Fruit fly (Drosophila melanogaster) whole organism, embryonic: ENCODE measurements around the gene CG17816.

Experiments used
- Asciz ChIP-seq: fragments of 200-800 bp; sonication (Bioruptor generic); optimal IDR thresholded peaks from 2 replicates; lab custom pipeline; 2017; ENCODE audit warnings: missing biosample characterization, mild to moderate bottlenecking, missing genetic modification characterization, missing genetic modification reagents
- B-H1 ChIP-seq: fragments of 200-800 bp; sonication (Bioruptor generic); IDR thresholded peaks from 3 replicates; pipeline ENCODE4 v1.3.6; 2022; ENCODE audit warnings: missing biosample characterization, missing genetic modification characterization
- CG14441 ChIP-seq: fragments of 200-800 bp; sonication (Bioruptor generic); IDR thresholded peaks from 2 replicates; pipeline ENCODE4 v1.3.6; 2022; ENCODE audit warnings: missing biosample characterization, missing genetic modification characterization
- CG1602 ChIP-seq: fragments of 200-800 bp; sonication (Bioruptor generic); optimal IDR thresholded peaks from 3 replicates; lab custom pipeline; 2016; ENCODE audit warnings: missing biosample characterization, missing genetic modification characterization
- CG1603 ChIP-seq: fragments of 200-800 bp; sonication (Bioruptor generic); optimal IDR thresholded peaks from 2 replicates; lab custom pipeline; 2019; ENCODE audit warnings: missing biosample characterization, mild to moderate bottlenecking, missing genetic modification characterization, moderate library complexity
- CG17359 ChIP-seq: fragments of 200-800 bp; sonication (Bioruptor generic); optimal IDR thresholded peaks from 3 replicates; lab custom pipeline; 2018; ENCODE audit warnings: missing biosample characterization, mild to moderate bottlenecking, missing genetic modification characterization, moderate library complexity
- CG17829 ChIP-seq: fragments of 200-800 bp; optimal IDR thresholded peaks from 2 replicates; lab custom pipeline; 2019; ENCODE audit warnings: missing biosample characterization, mild to moderate bottlenecking, missing genetic modification characterization, moderate library complexity
- CG18476 ChIP-seq: fragments of 200-800 bp; sonication (Bioruptor generic); optimal IDR thresholded peaks from 2 replicates; lab custom pipeline; 2016; ENCODE audit warnings: missing biosample characterization, mild to moderate bottlenecking, missing genetic modification characterization
- CG18764 ChIP-seq: fragments of 200-800 bp; sonication (Bioruptor generic); optimal IDR thresholded peaks from 3 replicates; lab custom pipeline; 2016; ENCODE audit warnings: missing biosample characterization, missing genetic modification characterization
- CG2875 ChIP-seq: fragments of 200-800 bp; sonication (Bioruptor generic); optimal IDR thresholded peaks from 2 replicates; lab custom pipeline; 2017; ENCODE audit warnings: missing biosample characterization, mild to moderate bottlenecking, missing genetic modification characterization, missing genetic modification reagents
- CG3407 ChIP-seq: fragments of 200-800 bp; sonication (Bioruptor generic); optimal IDR thresholded peaks from 2 replicates; lab custom pipeline; 2018; ENCODE audit warnings: missing biosample characterization, mild to moderate bottlenecking, missing genetic modification characterization
- CG3838 ChIP-seq: fragments of 200-800 bp; sonication (Bioruptor generic); optimal IDR thresholded peaks from 3 replicates; lab custom pipeline; 2016; ENCODE audit warnings: missing biosample characterization, missing genetic modification characterization
- CG42726 ChIP-seq: fragments of 200-800 bp; sonication (Bioruptor generic); IDR thresholded peaks from 2 replicates; pipeline ENCODE4 v1.3.6; 2022; ENCODE audit warnings: missing biosample characterization, missing genetic modification characterization; ENCODE audit not compliant: partially characterized antibody
- CG5953 ChIP-seq: fragments of 200-800 bp; sonication (Bioruptor generic); IDR thresholded peaks from 2 replicates; pipeline ENCODE4 v1.3.6; 2022; ENCODE audit warnings: missing biosample characterization, missing genetic modification characterization
- CG6654 ChIP-seq: fragments of 200-800 bp; sonication (Bioruptor generic); optimal IDR thresholded peaks from 2 replicates; lab custom pipeline; 2017; ENCODE audit warnings: missing biosample characterization, mild to moderate bottlenecking, missing genetic modification characterization
- CG6813 ChIP-seq: fragments of 200-800 bp; sonication (Bioruptor generic); optimal IDR thresholded peaks from 2 replicates; lab custom pipeline; 2017; ENCODE audit warnings: missing biosample characterization, missing genetic modification characterization, mild to moderate bottlenecking, moderate library complexity, missing genetic modification reagents
- CG7839 ChIP-seq: fragments of 200-800 bp; sonication (Bioruptor generic); optimal IDR thresholded peaks from 3 replicates; lab custom pipeline; 2018; ENCODE audit warnings: missing biosample characterization, mild to moderate bottlenecking, missing genetic modification characterization, moderate library complexity
- CG8281 ChIP-seq: fragments of 200-800 bp; sonication (Bioruptor generic); optimal IDR thresholded peaks from 2 replicates; lab custom pipeline; 2018; ENCODE audit warnings: missing biosample characterization, mild to moderate bottlenecking, missing genetic modification characterization, moderate library complexity
- CG8944 ChIP-seq: fragments of 200-800 bp; sonication (Bioruptor generic); optimal IDR thresholded peaks from 3 replicates; lab custom pipeline; 2016; ENCODE audit warnings: missing biosample characterization, missing genetic modification characterization
- CkIIα-i1 ChIP-seq: fragments of 200-800 bp; sonication (Bioruptor generic); IDR thresholded peaks from 2 replicates; pipeline ENCODE4 v1.3.6; 2022; ENCODE audit warnings: missing biosample characterization, missing genetic modification characterization
- CrebB ChIP-seq: fragments of 200-800 bp; sonication (Bioruptor generic); optimal IDR thresholded peaks from 3 replicates; lab custom pipeline; 2018; ENCODE audit warnings: missing biosample characterization, mild to moderate bottlenecking, missing genetic modification characterization
- Dek ChIP-seq: fragments of 200-800 bp; sonication (Bioruptor generic); optimal IDR thresholded peaks from 3 replicates; lab custom pipeline; 2019; ENCODE audit warnings: missing biosample characterization, mild to moderate bottlenecking, missing genetic modification characterization, moderate library complexity
- Dll ChIP-seq: fragments of 200-800 bp; sonication (Bioruptor generic); IDR thresholded peaks from 4 replicates; pipeline ENCODE4 v1.3.6; 2022; ENCODE audit warnings: missing biosample characterization, missing genetic modification characterization; ENCODE audit not compliant: partially characterized antibody
- Elba2 ChIP-seq: fragments of 200-800 bp; sonication (Bioruptor generic); optimal IDR thresholded peaks from 3 replicates; lab custom pipeline; 2016; ENCODE audit warnings: missing biosample characterization, missing genetic modification characterization
- HLH3B ChIP-seq: fragments of 200-800 bp; sonication (Bioruptor generic); IDR thresholded peaks from 2 replicates; pipeline ENCODE4 v1.3.6; 2022; ENCODE audit warnings: missing biosample characterization, missing genetic modification characterization
- HmgZ ChIP-seq: fragments of 200-800 bp; sonication (Bioruptor generic); optimal IDR thresholded peaks from 2 replicates; lab custom pipeline; 2018; ENCODE audit warnings: missing biosample characterization, mild to moderate bottlenecking, missing genetic modification characterization
- Hr51 ChIP-seq, 2 experiments: fragments of 200-800 bp; sonication (Bioruptor generic); optimal IDR thresholded peaks; 2 replicates in 1 of 2; 3 replicates in 1 of 2; lab custom pipeline; 2016 to 2018; ENCODE audit warnings: missing biosample characterization in 2 of 2, missing genetic modification characterization in 2 of 2, mild to moderate bottlenecking in 1 of 2, moderate library complexity in 1 of 2
- MESR4 ChIP-seq: fragments of 200-800 bp; sonication (Bioruptor generic); optimal IDR thresholded peaks from 2 replicates; lab custom pipeline; 2018; ENCODE audit warnings: missing biosample characterization, mild to moderate bottlenecking, missing genetic modification characterization, moderate library complexity
- Mad ChIP-seq: fragments of 200-800 bp; sonication (Bioruptor generic); optimal IDR thresholded peaks from 2 replicates; lab custom pipeline; 2016; ENCODE audit warnings: missing biosample characterization, missing genetic modification characterization
- Med ChIP-seq: fragments of 200-800 bp; sonication (Bioruptor generic); peaks from one replicate; lab custom pipeline; 2016; ENCODE audit warnings: missing biosample characterization, missing genetic modification characterization, mild to moderate bottlenecking, inconsistent platforms, moderate library complexity
- NK7.1 ChIP-seq: fragments of 200-800 bp; sonication (Bioruptor generic); optimal IDR thresholded peaks from 3 replicates; lab custom pipeline; 2016; ENCODE audit warnings: missing biosample characterization, missing genetic modification characterization
- Tbp ChIP-seq: fragments of >200 bp; optimal IDR thresholded peaks from 2 replicates; lab custom pipeline; 2018; ENCODE audit warnings: missing biosample characterization, missing genetic modification characterization
- Xrp1 ChIP-seq: fragments of 200-800 bp; sonication (Bioruptor generic); IDR thresholded peaks from 2 replicates; pipeline ENCODE4 v1.3.6; 2022; ENCODE audit warnings: missing biosample characterization, missing genetic modification characterization
- aop ChIP-seq: fragments of 200-800 bp; sonication (Bioruptor generic); IDR thresholded peaks from 2 replicates; pipeline ENCODE4 v1.3.6; 2022; ENCODE audit warnings: missing biosample characterization, missing genetic modification characterization
- ap ChIP-seq: fragments of 200-800 bp; sonication (Bioruptor generic); IDR thresholded peaks from 2 replicates; pipeline ENCODE4 v1.3.6; 2022; ENCODE audit warnings: missing biosample characterization, missing genetic modification characterization
- ato ChIP-seq: fragments of 200-800 bp; sonication (Bioruptor generic); IDR thresholded peaks from 2 replicates; pipeline ENCODE4 v1.3.6; 2022; ENCODE audit warnings: missing biosample characterization, missing genetic modification characterization; ENCODE audit not compliant: partially characterized antibody
- btn ChIP-seq: fragments of 200-800 bp; sonication (Bioruptor generic); optimal IDR thresholded peaks from 2 replicates; lab custom pipeline; 2016; ENCODE audit warnings: missing biosample characterization, missing genetic modification characterization
- chinmo ChIP-seq: fragments of 200-800 bp; sonication (Bioruptor generic); IDR thresholded peaks from 4 replicates; pipeline ENCODE4 v1.3.6; 2022; ENCODE audit warnings: missing biosample characterization, missing genetic modification characterization; ENCODE audit not compliant: partially characterized antibody
- ci ChIP-seq: fragments of 200-800 bp; sonication (Bioruptor generic); IDR thresholded peaks from 3 replicates; pipeline ENCODE4 v1.3.6; 2022; ENCODE audit warnings: missing biosample characterization, missing genetic modification characterization
- emc ChIP-seq: fragments of 200-800 bp; sonication (Bioruptor generic); optimal IDR thresholded peaks from 2 replicates; lab custom pipeline; 2016; ENCODE audit warnings: missing biosample characterization, missing genetic modification characterization
- fru ChIP-seq: fragments of >200 bp; optimal IDR thresholded peaks from 2 replicates; lab custom pipeline; 2017
- ftz-f1 ChIP-seq: fragments of 200-800 bp; sonication (Bioruptor generic); optimal IDR thresholded peaks from 2 replicates; lab custom pipeline; 2016; ENCODE audit warnings: missing biosample characterization, missing genetic modification characterization
- h ChIP-seq: fragments of >200 bp; optimal IDR thresholded peaks from 2 replicates; lab custom pipeline; 2017
- klu ChIP-seq: fragments of 200-800 bp; sonication (Bioruptor generic); IDR thresholded peaks from 2 replicates; pipeline ENCODE4 v1.3.6; 2022; ENCODE audit warnings: missing biosample characterization, missing genetic modification characterization
- mirr ChIP-seq: fragments of 200-800 bp; sonication (Bioruptor generic); optimal IDR thresholded peaks from 3 replicates; lab custom pipeline; 2018; ENCODE audit warnings: missing biosample characterization, mild to moderate bottlenecking, missing genetic modification characterization
- onecut ChIP-seq: fragments of 200-800 bp; sonication (Bioruptor generic); IDR thresholded peaks from 2 replicates; pipeline ENCODE4 v1.3.6; 2022; ENCODE audit warnings: missing biosample characterization, missing genetic modification characterization
- sqz ChIP-seq: fragments of 200-800 bp; sonication (Bioruptor generic); optimal IDR thresholded peaks from 3 replicates; lab custom pipeline; 2018; ENCODE audit warnings: missing biosample characterization, mild to moderate bottlenecking, missing genetic modification characterization
- tgo ChIP-seq: fragments of 200-800 bp; sonication (Bioruptor generic); IDR thresholded peaks from 3 replicates; pipeline ENCODE4 v1.3.6; 2022; ENCODE audit warnings: missing biosample characterization, missing genetic modification characterization
- tup ChIP-seq: fragments of 200-800 bp; sonication (Bioruptor generic); optimal IDR thresholded peaks from 2 replicates; lab custom pipeline; 2016; ENCODE audit warnings: missing biosample characterization, mild to moderate bottlenecking, missing genetic modification characterization, moderate library complexity

The CG17816 gene

DNA sequence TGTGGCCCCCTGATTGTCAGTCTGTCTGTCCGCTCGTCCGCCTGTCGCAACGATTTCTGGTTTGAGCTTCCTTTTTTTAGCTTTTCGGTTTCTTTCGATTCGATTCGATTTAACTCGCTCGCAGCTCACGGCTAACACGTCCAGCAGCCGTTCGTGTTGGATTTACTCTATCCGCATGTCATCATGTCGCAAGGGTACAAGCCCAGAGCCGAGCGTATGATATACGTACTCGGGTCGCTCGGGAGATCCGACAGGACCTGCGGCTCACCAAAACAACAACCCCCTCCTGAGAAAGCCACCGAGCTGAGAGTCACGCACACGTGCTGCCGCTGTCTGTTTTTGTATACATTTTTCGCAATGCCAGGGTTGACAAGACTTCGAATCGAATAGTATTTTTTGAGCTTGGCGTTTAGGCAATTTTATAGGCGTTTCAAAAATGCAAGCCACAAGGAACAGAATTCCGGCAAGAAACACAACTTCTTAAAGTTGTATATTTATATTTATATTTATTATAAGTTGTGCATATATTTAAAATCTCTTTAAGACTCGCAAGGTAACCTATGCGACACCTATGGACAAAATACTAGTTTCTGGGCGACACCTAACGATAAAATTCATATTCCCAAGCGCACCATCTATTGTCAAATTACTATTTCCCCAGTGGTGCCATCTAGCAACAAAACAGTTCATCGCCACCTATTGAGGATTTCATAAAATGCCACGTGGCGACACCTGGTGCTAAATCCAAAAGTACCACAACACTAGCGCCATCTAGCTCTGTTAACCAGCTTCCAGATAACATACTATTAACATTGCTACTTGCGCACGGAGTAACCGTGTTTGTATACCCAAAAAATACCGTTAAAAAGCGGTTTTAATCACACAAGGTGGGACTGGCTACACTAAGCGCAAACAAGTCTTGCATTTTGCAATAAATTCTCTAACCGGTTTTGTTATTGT lies 76.6 kb downstream of the CG17816 start, which contains the start of the genes CG2993 and sgll (continued):
- TF ChIP-seq CG18476 (GFP tag; lab: Kevin White, UChicago) (peak; percentile 40), tgo (GFP tag; lab: Robert Waterston, UW) (peak; percentile 92), CG42726 (GFP tag; lab: Robert Waterston, UW) (peak; percentile 83), mirr (peak; percentile 89), CG1602 (GFP tag; lab: Kevin White, UChicago) (peak; percentile 95), CG6813 (peak; percentile 46), tup (GFP tag; lab: Kevin White, UChicago) (peak; percentile 48), Med (GFP tag; lab: Kevin White, UChicago) (peak; percentile 99), Mad (peak; percentile 79), btn (GFP tag; lab: Kevin White, UChicago) (peak; percentile 90), CG18764 (peak; percentile 90), ap (GFP tag; lab: Robert Waterston, UW) (peak; percentile 71), MESR4 (GFP tag; lab: Kevin White, UChicago) (peak; percentile 35), HLH3B (peak; percentile 90), onecut (peak; percentile 92), aop (GFP tag; lab: Robert Waterston, UW) (peak; percentile 38; the same call in 1 of the 2 replicates), CG3838 (peak; percentile 84), ato (GFP tag; lab: Robert Waterston, UW) (no peak; the same call in 1 of the 2 replicates), CG8281 (tag; lab: Kevin White, UChicago) (peak; percentile 42), fru (lab: Kevin White, UChicago) (no peak), ftz-f1 (GFP tag; lab: Kevin White, UChicago) (peak; percentile 59), ci (GFP tag; lab: Robert Waterston, UW) (peak; percentile 97), h (lab: Kevin White, UChicago) (no peak), CG3407 (GFP tag; lab: Kevin White, UChicago) (peak; percentile 78), CG6654 (GFP tag; lab: Kevin White, UChicago) (peak; percentile 77), CG8944 (GFP tag; lab: Kevin White, UChicago) (peak; percentile 97), Tbp (GFP tag; lab: Kevin White, UChicago) (no peak), CrebB (tag; lab: Kevin White, UChicago) (peak; percentile 49), Dll (GFP tag; lab: Robert Waterston, UW) (no peak), CG17359 (tag; lab: Kevin White, UChicago) (peak; percentile 92), CG17829 (tag; lab: Kevin White, UChicago) (peak; percentile 92), CG2875 (GFP tag; lab: Kevin White, UChicago) (peak; percentile 80), CG7839 (tag; lab: Kevin White, UChicago) (peak; percentile 91), CkIIα-i1 (no peak), chinmo (GFP tag; lab: Robert Waterston, UW) (peak; percentile 87; the same call in 2 of the 4 replicates), CG14441 (GFP tag; lab: Robert Waterston, UW) (peak; percentile 93), Asciz (peak; percentile 35), emc (peak; percentile 91), sqz (no peak), Hr51 (GFP tag; optimal IDR thresholded peaks at IDR 0.05; lab: Kevin White, UChicago) (peak; percentile 73 to 93), CG1603 (peak; percentile 95), B-H1 (GFP tag; lab: Robert Waterston, UW) (peak; percentile 81), Dek (tag; lab: Kevin White, UChicago) (peak; percentile 84), Xrp1 (GFP tag; lab: Robert Waterston, UW) (no peak; the same call in 1 of the 2 replicates), Elba2 (peak; percentile 81), HmgZ (peak; percentile 83), CG5953 (GFP tag; lab: Robert Waterston, UW) (peak; percentile 87), NK7.1 (GFP tag; lab: Kevin White, UChicago) (peak; percentile 84), klu (GFP tag; lab: Robert Waterston, UW) (peak; percentile 82)
